Fruit fly (Drosophila melanogaster) whole organism, prepupa: Measurements from ENCODE around the gene CG12355.

ENCODE experiments used
- Blimp-1 ChIP-seq: fragments of 200-800 bp; sonication (Bioruptor generic); optimal IDR thresholded peaks from 3 replicates; lab custom pipeline; 2017; ENCODE audit warnings: missing biosample characterization, missing genetic modification characterization, mild to moderate bottlenecking, moderate library complexity, missing genetic modification reagents
- CG10631 ChIP-seq: fragments of 200-800 bp; sonication (Bioruptor generic); optimal IDR thresholded peaks from 2 replicates; lab custom pipeline; 2016; ENCODE audit warnings: missing biosample characterization, missing genetic modification characterization
- CG10669 ChIP-seq: fragments of 200-800 bp; sonication (Bioruptor generic); optimal IDR thresholded peaks from 3 replicates; lab custom pipeline; 2018; ENCODE audit warnings: missing biosample characterization, mild to moderate bottlenecking, missing genetic modification characterization, moderate library complexity
- CG11762 ChIP-seq: fragments of 200-800 bp; sonication (Bioruptor generic); optimal IDR thresholded peaks from 3 replicates; lab custom pipeline; 2016; ENCODE audit warnings: missing biosample characterization, missing genetic modification characterization; ENCODE audit not compliant: insufficient read depth
- CG11902 ChIP-seq: fragments of 200-800 bp; sonication (Bioruptor generic); optimal IDR thresholded peaks from 3 replicates; lab custom pipeline; 2016; ENCODE audit warnings: missing biosample characterization, missing genetic modification characterization
- CG15336 ChIP-seq: fragments of 200-800 bp; sonication (Bioruptor generic); IDR thresholded peaks from 2 replicates; pipeline ENCODE4 v1.3.6; 2022; ENCODE audit warnings: missing biosample characterization, missing genetic modification characterization
- CG1621 ChIP-seq: fragments of 200-800 bp; sonication (Bioruptor generic); optimal IDR thresholded peaks from 3 replicates; lab custom pipeline; 2018; ENCODE audit warnings: missing biosample characterization, mild to moderate bottlenecking, missing genetic modification characterization
- CG3032 ChIP-seq: fragments of 200-800 bp; optimal IDR thresholded peaks from 2 replicates; lab custom pipeline; 2019; ENCODE audit warnings: missing biosample characterization, mild to moderate bottlenecking, missing genetic modification characterization, moderate library complexity
- CG31627 ChIP-seq: fragments of 200-800 bp; sonication (Bioruptor generic); optimal IDR thresholded peaks from 3 replicates; lab custom pipeline; 2016; ENCODE audit warnings: missing biosample characterization, missing genetic modification characterization
- CG32006 ChIP-seq: fragments of 200-800 bp; sonication (Bioruptor generic); optimal IDR thresholded peaks from 3 replicates; lab custom pipeline; 2017; ENCODE audit warnings: missing biosample characterization, mild to moderate bottlenecking, missing genetic modification characterization
- CG3919 ChIP-seq: fragments of 200-800 bp; sonication (Bioruptor generic); optimal IDR thresholded peaks from 3 replicates; lab custom pipeline; 2016; ENCODE audit warnings: missing biosample characterization, missing genetic modification characterization
- CG4318 ChIP-seq: fragments of 200-800 bp; sonication (Bioruptor generic); optimal IDR thresholded peaks from 3 replicates; lab custom pipeline; 2017; ENCODE audit warnings: missing biosample characterization, mild to moderate bottlenecking, missing genetic modification characterization
- CG6163 ChIP-seq: fragments of 200-800 bp; sonication (Bioruptor generic); IDR thresholded peaks from 3 replicates; pipeline ENCODE4 v1.3.6; 2022; ENCODE audit warnings: missing biosample characterization, missing genetic modification characterization
- CG6792 ChIP-seq: fragments of 200-800 bp; sonication (Bioruptor generic); optimal IDR thresholded peaks from 3 replicates; lab custom pipeline; 2016; ENCODE audit warnings: missing biosample characterization, missing genetic modification characterization
- CG6808 ChIP-seq: fragments of 200-800 bp; sonication (Bioruptor generic); optimal IDR thresholded peaks from 3 replicates; lab custom pipeline; 2017; ENCODE audit warnings: missing biosample characterization, missing genetic modification characterization, mild to moderate bottlenecking, moderate library complexity, missing genetic modification reagents
- CG6854 ChIP-seq: fragments of 200-800 bp; sonication (Bioruptor generic); optimal IDR thresholded peaks from 2 replicates; lab custom pipeline; 2017; ENCODE audit warnings: missing biosample characterization, mild to moderate bottlenecking, missing genetic modification characterization
- CG7368 ChIP-seq: fragments of 200-800 bp; sonication (Bioruptor generic); optimal IDR thresholded peaks from 3 replicates; lab custom pipeline; 2016; ENCODE audit warnings: missing biosample characterization, missing genetic modification characterization
- CG8119 ChIP-seq: fragments of 200-800 bp; sonication (Bioruptor generic); IDR thresholded peaks from 3 replicates; pipeline ENCODE4 v1.3.6; 2022; ENCODE audit warnings: missing biosample characterization, missing genetic modification characterization
- CG9139 ChIP-seq: fragments of 200-800 bp; sonication (Bioruptor generic); optimal IDR thresholded peaks from 3 replicates; lab custom pipeline; 2017; ENCODE audit warnings: missing biosample characterization, mild to moderate bottlenecking, missing genetic modification characterization
- Eip75B ChIP-seq: fragments of 200-800 bp; sonication (Bioruptor generic); optimal IDR thresholded peaks from 3 replicates; lab custom pipeline; 2016; ENCODE audit warnings: missing biosample characterization, missing genetic modification characterization
- Eip78C ChIP-seq: fragments of 200-800 bp; sonication (Bioruptor generic); peaks from one replicate; lab custom pipeline; 2016; ENCODE audit warnings: missing biosample characterization, missing genetic modification characterization
- Ets21C ChIP-seq: fragments of 200-800 bp; sonication (Bioruptor generic); optimal IDR thresholded peaks from 3 replicates; lab custom pipeline; 2016; ENCODE audit warnings: missing biosample characterization, missing genetic modification characterization
- Gug ChIP-seq: fragments of 200-800 bp; sonication (Bioruptor generic); IDR thresholded peaks from 2 replicates; pipeline ENCODE4 v1.3.6; 2022; ENCODE audit warnings: missing biosample characterization, missing genetic modification characterization
- Lpt ChIP-seq: fragments of 200-800 bp; sonication (Bioruptor generic); optimal IDR thresholded peaks from 3 replicates; lab custom pipeline; 2016; ENCODE audit warnings: missing biosample characterization, missing genetic modification characterization
- Met ChIP-seq: fragments of 200-800 bp; sonication (Bioruptor generic); optimal IDR thresholded peaks from 3 replicates; lab custom pipeline; 2016; ENCODE audit warnings: missing biosample characterization, missing genetic modification characterization
- OdsH ChIP-seq: fragments of 200-800 bp; sonication (Bioruptor generic); optimal IDR thresholded peaks from 3 replicates; lab custom pipeline; 2016; ENCODE audit warnings: missing biosample characterization, missing genetic modification characterization
- Smox ChIP-seq: fragments of 200-800 bp; sonication (Bioruptor generic); optimal IDR thresholded peaks from 3 replicates; lab custom pipeline; 2016; ENCODE audit warnings: missing biosample characterization, missing genetic modification characterization
- Sox14 ChIP-seq: fragments of 200-800 bp; sonication (Bioruptor generic); optimal IDR thresholded peaks from 3 replicates; lab custom pipeline; 2016; ENCODE audit warnings: missing biosample characterization, missing genetic modification characterization
- Sox15 ChIP-seq: fragments of 200-800 bp; sonication (Bioruptor generic); optimal IDR thresholded peaks from 3 replicates; lab custom pipeline; 2016; ENCODE audit warnings: missing biosample characterization, missing genetic modification characterization
- acj6 ChIP-seq: fragments of 200-800 bp; sonication (Bioruptor generic); optimal IDR thresholded peaks from 3 replicates; lab custom pipeline; 2016; ENCODE audit warnings: missing biosample characterization, missing genetic modification characterization
- cyc ChIP-seq: fragments of 200-800 bp; sonication (Bioruptor generic); optimal IDR thresholded peaks from 3 replicates; lab custom pipeline; 2016; ENCODE audit warnings: missing biosample characterization, missing genetic modification characterization
- dac ChIP-seq: fragments of 200-800 bp; sonication (Bioruptor generic); optimal IDR thresholded peaks from 2 replicates; lab custom pipeline; 2017; ENCODE audit warnings: missing biosample characterization, mild to moderate bottlenecking, missing genetic modification characterization
- fkh ChIP-seq: fragments of 200-800 bp; sonication (Bioruptor generic); optimal IDR thresholded peaks from 3 replicates; lab custom pipeline; 2017; ENCODE audit warnings: missing biosample characterization, mild to moderate bottlenecking, missing genetic modification characterization, moderate library complexity
- lz ChIP-seq: fragments of 200-800 bp; sonication (Bioruptor generic); optimal IDR thresholded peaks from 3 replicates; lab custom pipeline; 2016; ENCODE audit warnings: missing biosample characterization, missing genetic modification characterization
- net ChIP-seq: fragments of 200-800 bp; sonication (Bioruptor generic); optimal IDR thresholded peaks from 3 replicates; lab custom pipeline; 2016; ENCODE audit warnings: missing biosample characterization, missing genetic modification characterization
- salr ChIP-seq, 2 experiments: fragments of 200-800 bp; sonication (Bioruptor generic); optimal IDR thresholded peaks; 3 replicates each; lab custom pipeline; 2016 to 2018; ENCODE audit warnings: missing biosample characterization in 2 of 2, missing genetic modification characterization in 2 of 2, mild to moderate bottlenecking in 1 of 2
- spab ChIP-seq: fragments of 200-800 bp; sonication (Bioruptor generic); optimal IDR thresholded peaks from 2 replicates; lab custom pipeline; 2017; ENCODE audit warnings: missing biosample characterization, mild to moderate bottlenecking, missing genetic modification characterization, missing genetic modification reagents
- ss ChIP-seq, 2 experiments: fragments of 200-800 bp; sonication (Bioruptor generic); optimal IDR thresholded peaks; 2 replicates in 1 of 2; 3 replicates in 1 of 2; lab custom pipeline; 2017 to 2018; ENCODE audit warnings: mild to moderate bottlenecking in 2 of 2, missing biosample characterization in 2 of 2, missing genetic modification characterization in 2 of 2, moderate library complexity in 1 of 2
- svp ChIP-seq: fragments of 200-800 bp; sonication (Bioruptor generic); peaks from one replicate; lab custom pipeline; 2016; ENCODE audit warnings: missing biosample characterization, missing genetic modification characterization

CG12355 gene

dm6 chr3L:15529143-15529542, 33.8 kb upstream of the CG12355 start, which contains the start of gene obst-H:
Gene obst-H (minus strand): TSS chr3L:15529243.
- TF ChIP-seq CG8119 (GFP tag; lab: Robert Waterston, UW) (no peak), CG10669 (GFP tag; lab: Kevin White, UChicago) (no peak), CG32006 (GFP tag; lab: Kevin White, UChicago) (no peak), fkh (GFP tag; lab: Kevin White, UChicago) (no peak), salr (GFP tag; optimal IDR thresholded peaks at IDR 0.05; lab: Kevin White, UChicago) (no peak), CG11762 (GFP tag; lab: Kevin White, UChicago) (no peak), Blimp-1 (GFP tag; lab: Kevin White, UChicago) (no peak), CG6792 (no peak), CG1621 (no peak), Sox14 (no peak), Eip75B (GFP tag; lab: Kevin White, UChicago) (no peak), svp (GFP tag; lab: Kevin White, UChicago) (no peak), CG10631 (GFP tag; lab: Kevin White, UChicago) (no peak), net (no peak), Eip78C (no peak), Gug (GFP tag; lab: Robert Waterston, UW) (no peak), CG6808 (GFP tag; lab: Kevin White, UChicago) (no peak)

- TF ChIP-seq Lpt (GFP tag; lab: Kevin White, UChicago) (no peak), CG8119 (GFP tag; lab: Robert Waterston, UW) (no peak), CG15336 (no peak)
Measured at dm6 chr3L:15528096-15528495, 32.7 kb upstream of the CG12355 start, which contains the start of gene CG42728. Gene CG42728 (minus strand): TSS chr3L:15528196.

- TF ChIP-seq CG6792 (no peak), CG31627 (GFP tag; lab: Kevin White, UChicago) (no peak), Eip78C (no peak), CG4318 (no peak), CG7368 (GFP tag; lab: Kevin White, UChicago) (no peak), net (no peak), CG6163 (no peak), Eip75B (GFP tag; lab: Kevin White, UChicago) (no peak), CG6854 (GFP tag; lab: Kevin White, UChicago) (no peak), acj6 (GFP tag; lab: Kevin White, UChicago) (no peak), CG3032 (no peak), Sox15 (GFP tag; lab: Kevin White, UChicago) (no peak), CG11762 (GFP tag; lab: Kevin White, UChicago) (no peak), CG8119 (GFP tag; lab: Robert Waterston, UW) (no peak), cyc (GFP tag; lab: Kevin White, UChicago) (no peak), fkh (GFP tag; lab: Kevin White, UChicago) (no peak), Smox (no peak)
Measured at dm6 chr3L:15527416-15527815, 32.1 kb upstream of the CG12355 start, which contains the start of gene CG42729. Gene CG42729 (minus strand): TSS chr3L:15527516.

DNA sequence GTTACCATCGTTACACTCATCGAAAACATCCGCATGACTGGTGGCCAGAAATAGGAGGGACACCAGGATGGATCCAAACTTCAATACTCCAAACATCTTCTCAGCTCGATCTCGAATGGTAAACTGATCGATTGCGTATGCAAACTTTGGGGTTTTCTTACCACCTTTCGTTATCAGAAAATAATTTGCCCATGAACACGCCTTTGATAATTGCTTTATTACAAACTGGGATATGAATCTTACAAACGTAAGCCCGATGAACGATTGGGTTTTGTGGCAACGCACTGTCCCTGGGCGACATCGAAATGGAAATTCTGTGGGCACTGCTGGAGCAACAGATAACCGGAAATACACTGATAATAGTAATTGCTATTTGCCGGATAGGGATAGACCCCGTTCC, 31.4 kb upstream of the CG12355 start, which contains the start of gene CG33985:
Gene CG33985 (minus strand): TSS at position 101 of the 400 bp plus-strand sequence.
- TF ChIP-seq Gug (GFP tag; lab: Robert Waterston, UW) (no peak), CG8119 (GFP tag; lab: Robert Waterston, UW) (no peak), salr (GFP tag; optimal IDR thresholded peaks at IDR 0.05; lab: Kevin White, UChicago) (no peak), Sox15 (GFP tag; lab: Kevin White, UChicago) (no peak), OdsH (GFP tag; lab: Kevin White, UChicago) (no peak), dac (no peak), CG32006 (GFP tag; lab: Kevin White, UChicago) (no peak), Eip78C (no peak), Met (GFP tag; lab: Kevin White, UChicago) (no peak), CG15336 (no peak), CG11902 (GFP tag; lab: Kevin White, UChicago) (no peak)
- TF ChIP-seq, all 60 proteins: peak for 0

DNA sequence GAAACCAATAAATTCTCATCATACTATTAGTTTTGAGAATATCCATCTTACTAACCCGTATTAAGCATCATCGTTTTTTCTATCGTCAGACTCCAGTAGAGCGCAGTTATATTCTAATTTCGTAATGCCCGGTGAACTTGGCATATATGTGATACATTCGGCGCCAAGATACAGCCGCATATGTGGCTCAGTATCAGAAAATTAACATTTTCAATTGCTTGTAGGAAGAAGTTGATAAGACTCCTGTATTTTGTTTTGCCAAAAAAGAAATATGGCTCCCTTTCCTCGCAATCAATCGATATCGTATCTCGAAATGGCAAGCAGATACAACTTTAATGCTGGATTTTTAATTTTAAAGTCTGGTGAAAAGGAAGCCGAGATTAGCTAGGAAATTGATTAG, 29.8 kb upstream of the CG12355 start, which contains the start of gene CG33986:
Gene CG33986 (minus strand): TSS at position 101 of the 400 bp plus-strand sequence.
- TF ChIP-seq lz (GFP tag; lab: Kevin White, UChicago) (no peak), Ets21C (GFP tag; lab: Kevin White, UChicago) (no peak), salr (GFP tag; optimal IDR thresholded peaks at IDR 0.05; lab: Kevin White, UChicago) (no peak), Eip75B (GFP tag; lab: Kevin White, UChicago) (no peak), CG1621 (no peak), CG3919 (GFP tag; lab: Kevin White, UChicago) (no peak), CG11902 (GFP tag; lab: Kevin White, UChicago) (no peak), OdsH (GFP tag; lab: Kevin White, UChicago) (no peak), CG10669 (GFP tag; lab: Kevin White, UChicago) (no peak), Lpt (GFP tag; lab: Kevin White, UChicago) (no peak), CG9139 (GFP tag; lab: Kevin White, UChicago) (no peak), Sox15 (GFP tag; lab: Kevin White, UChicago) (no peak), acj6 (GFP tag; lab: Kevin White, UChicago) (no peak), CG6792 (no peak), ss (GFP tag; optimal IDR thresholded peaks at IDR 0.05; lab: Kevin White, UChicago) (no peak), CG4318 (no peak), CG3032 (no peak), spab (GFP tag; lab: Kevin White, UChicago) (no peak)
